Fruit fly (Drosophila melanogaster) whole organism, embryonic: ENCODE measurements around the gene holn1.

ENCODE experiments used
- Aef1 ChIP-seq: fragments of 200-800 bp; sonication (Bioruptor generic); IDR thresholded peaks from 3 replicates; pipeline ENCODE4 v1.3.6; 2022; ENCODE audit warnings: missing biosample characterization, missing genetic modification characterization
- Asciz ChIP-seq: fragments of 200-800 bp; sonication (Bioruptor generic); optimal IDR thresholded peaks from 2 replicates; lab custom pipeline; 2017; ENCODE audit warnings: missing biosample characterization, mild to moderate bottlenecking, missing genetic modification characterization, missing genetic modification reagents
- B-H1 ChIP-seq: fragments of 200-800 bp; sonication (Bioruptor generic); IDR thresholded peaks from 3 replicates; pipeline ENCODE4 v1.3.6; 2022; ENCODE audit warnings: missing biosample characterization, missing genetic modification characterization
- CG11398 ChIP-seq: fragments of 200-800 bp; sonication (Bioruptor generic); optimal IDR thresholded peaks from 2 replicates; lab custom pipeline; 2016; ENCODE audit warnings: missing biosample characterization, missing genetic modification characterization
- CG12769 ChIP-seq: fragments of 200-800 bp; sonication (Bioruptor generic); optimal IDR thresholded peaks from 2 replicates; lab custom pipeline; 2019; ENCODE audit warnings: missing biosample characterization, mild to moderate bottlenecking, missing genetic modification characterization, moderate library complexity
- CG15011 ChIP-seq: fragments of 200-800 bp; sonication (Bioruptor generic); optimal IDR thresholded peaks from 3 replicates; lab custom pipeline; 2018; ENCODE audit warnings: missing biosample characterization, mild to moderate bottlenecking, missing genetic modification characterization
- CG1647 ChIP-seq: fragments of 200-800 bp; sonication (Bioruptor generic); optimal IDR thresholded peaks from 3 replicates; lab custom pipeline; 2016; ENCODE audit warnings: missing biosample characterization, missing genetic modification characterization
- CG17186 ChIP-seq: fragments of 200-800 bp; sonication (Bioruptor generic); optimal IDR thresholded peaks from 3 replicates; lab custom pipeline; 2017; ENCODE audit warnings: missing biosample characterization, missing genetic modification reagents, missing genetic modification characterization
- CG18011 ChIP-seq: fragments of 200-800 bp; sonication (Bioruptor generic); optimal IDR thresholded peaks from 2 replicates; lab custom pipeline; 2017; ENCODE audit warnings: missing biosample characterization, missing genetic modification characterization, mild to moderate bottlenecking, moderate library complexity, missing genotype
- CG18599 ChIP-seq: fragments of 200-800 bp; sonication (Bioruptor generic); optimal IDR thresholded peaks from 3 replicates; lab custom pipeline; 2017; ENCODE audit warnings: missing biosample characterization, missing genetic modification characterization, mild to moderate bottlenecking, moderate library complexity, missing genetic modification reagents
- CG2199 ChIP-seq: fragments of 200-800 bp; sonication (Bioruptor generic); IDR thresholded peaks from 3 replicates; pipeline ENCODE4 v1.3.6; 2022; ENCODE audit warnings: missing biosample characterization, missing genetic modification characterization
- CG30020 ChIP-seq: fragments of 200-800 bp; optimal IDR thresholded peaks from 2 replicates; lab custom pipeline; 2019; ENCODE audit warnings: missing biosample characterization, mild to moderate bottlenecking, missing genetic modification characterization, moderate library complexity
- CG3281 ChIP-seq: fragments of 200-800 bp; sonication (Bioruptor generic); optimal IDR thresholded peaks from 3 replicates; lab custom pipeline; 2017; ENCODE audit warnings: missing biosample characterization, mild to moderate bottlenecking, missing genetic modification characterization
- CG43689 ChIP-seq: fragments of 200-800 bp; sonication (Bioruptor generic); IDR thresholded peaks from 2 replicates; pipeline ENCODE4 v1.3.6; 2022; ENCODE audit warnings: missing biosample characterization, missing genetic modification characterization
- CG4404 ChIP-seq: fragments of 200-800 bp; sonication (Bioruptor generic); IDR thresholded peaks from 2 replicates; pipeline ENCODE4 v1.3.6; 2022; ENCODE audit warnings: missing biosample characterization, missing genetic modification characterization
- CG7928 ChIP-seq: fragments of 200-800 bp; sonication (Bioruptor generic); optimal IDR thresholded peaks from 2 replicates; lab custom pipeline; 2017; ENCODE audit warnings: missing biosample characterization, mild to moderate bottlenecking, missing genetic modification characterization
- CG9437 ChIP-seq: fragments of 200-800 bp; sonication (Bioruptor generic); optimal IDR thresholded peaks from 2 replicates; lab custom pipeline; 2018; ENCODE audit warnings: missing biosample characterization, mild to moderate bottlenecking, missing genetic modification characterization
- CG9609 ChIP-seq: fragments of 200-800 bp; sonication (Bioruptor generic); optimal IDR thresholded peaks from 3 replicates; lab custom pipeline; 2016; ENCODE audit warnings: missing biosample characterization, missing genetic modification characterization
- CkIIα-i1 ChIP-seq: fragments of 200-800 bp; sonication (Bioruptor generic); IDR thresholded peaks from 2 replicates; pipeline ENCODE4 v1.3.6; 2022; ENCODE audit warnings: missing biosample characterization, missing genetic modification characterization
- CoRest ChIP-seq: fragments of 200-800 bp; sonication (Bioruptor generic); optimal IDR thresholded peaks from 3 replicates; lab custom pipeline; 2018; ENCODE audit warnings: missing biosample characterization, mild to moderate bottlenecking, missing genetic modification characterization, moderate library complexity
- Dp ChIP-seq: fragments of 200-800 bp; sonication (Bioruptor generic); optimal IDR thresholded peaks from 2 replicates; lab custom pipeline; 2018; ENCODE audit warnings: missing biosample characterization, mild to moderate bottlenecking, missing genetic modification characterization, moderate library complexity
- Elba2 ChIP-seq: fragments of 200-800 bp; sonication (Bioruptor generic); optimal IDR thresholded peaks from 3 replicates; lab custom pipeline; 2016; ENCODE audit warnings: missing biosample characterization, missing genetic modification characterization
- H2.0 ChIP-seq: fragments of 200-800 bp; sonication (Bioruptor generic); IDR thresholded peaks from 2 replicates; pipeline ENCODE4 v1.3.6; 2022; ENCODE audit warnings: missing biosample characterization, missing genetic modification characterization
- HLH4C ChIP-seq: fragments of 200-800 bp; sonication (Bioruptor generic); IDR thresholded peaks from 3 replicates; pipeline ENCODE4 v1.3.6; 2022; ENCODE audit warnings: missing biosample characterization, missing genetic modification characterization; ENCODE audit not compliant: partially characterized antibody
- Jarid2 ChIP-seq: fragments of 200-800 bp; sonication (Bioruptor generic); optimal IDR thresholded peaks from 3 replicates; lab custom pipeline; 2017; ENCODE audit warnings: mild to moderate bottlenecking, missing biosample characterization, missing genetic modification reagents, missing genetic modification characterization
- MTF-1 ChIP-seq: fragments of 200-800 bp; sonication (Bioruptor generic); optimal IDR thresholded peaks from 2 replicates; lab custom pipeline; 2018; ENCODE audit warnings: missing biosample characterization, mild to moderate bottlenecking, missing genetic modification characterization, borderline replicate concordance
- Oli ChIP-seq: fragments of 200-800 bp; sonication (Bioruptor generic); optimal IDR thresholded peaks from 2 replicates; lab custom pipeline; 2018; ENCODE audit warnings: missing biosample characterization, mild to moderate bottlenecking, missing genetic modification characterization, moderate library complexity
- Ssrp ChIP-seq: fragments of 200-800 bp; sonication (Bioruptor generic); optimal IDR thresholded peaks from 2 replicates; lab custom pipeline; 2018; ENCODE audit warnings: missing biosample characterization, mild to moderate bottlenecking, missing genetic modification characterization, moderate library complexity
- Tbp ChIP-seq: fragments of >200 bp; optimal IDR thresholded peaks from 2 replicates; lab custom pipeline; 2018; ENCODE audit warnings: missing biosample characterization, missing genetic modification characterization
- Vsx1 ChIP-seq: fragments of 200-800 bp; sonication (Bioruptor generic); optimal IDR thresholded peaks from 2 replicates; lab custom pipeline; 2017; ENCODE audit warnings: missing biosample characterization, mild to moderate bottlenecking, missing genetic modification characterization, missing genetic modification reagents
- Xrp1 ChIP-seq: fragments of 200-800 bp; sonication (Bioruptor generic); IDR thresholded peaks from 2 replicates; pipeline ENCODE4 v1.3.6; 2022; ENCODE audit warnings: missing biosample characterization, missing genetic modification characterization
- ab ChIP-seq: fragments of 200-800 bp; sonication (Bioruptor generic); optimal IDR thresholded peaks from 2 replicates; lab custom pipeline; 2016; ENCODE audit warnings: missing biosample characterization, missing genetic modification characterization
- abd-A ChIP-seq: fragments of 200-800 bp; sonication (Bioruptor generic); optimal IDR thresholded peaks from 3 replicates; lab custom pipeline; 2019; ENCODE audit warnings: missing biosample characterization, mild to moderate bottlenecking, missing genetic modification characterization, moderate library complexity
- ash1 ChIP-seq: fragments of 200-800 bp; sonication (Bioruptor generic); optimal IDR thresholded peaks from 2 replicates; lab custom pipeline; 2018; ENCODE audit warnings: missing biosample characterization, mild to moderate bottlenecking, missing genetic modification characterization
- bcd ChIP-seq: fragments of 200-800 bp; sonication (Bioruptor generic); optimal IDR thresholded peaks from 2 replicates; lab custom pipeline; 2017; ENCODE audit warnings: missing biosample characterization, mild to moderate bottlenecking, missing genetic modification characterization
- bigmax ChIP-seq: fragments of 200-800 bp; sonication (Bioruptor generic); optimal IDR thresholded peaks from 2 replicates; lab custom pipeline; 2018; ENCODE audit warnings: missing biosample characterization, mild to moderate bottlenecking, missing genetic modification characterization
- caup ChIP-seq: fragments of 200-800 bp; sonication (Bioruptor generic); optimal IDR thresholded peaks from 3 replicates; lab custom pipeline; 2017; ENCODE audit warnings: missing biosample characterization, mild to moderate bottlenecking, missing genetic modification characterization, moderate library complexity; ENCODE audit not compliant: severe bottlenecking
- chif ChIP-seq, 2 experiments: fragments of 200-800 bp; sonication (Bioruptor generic); optimal IDR thresholded peaks; 3 replicates each; lab custom pipeline; 2016; ENCODE audit warnings: missing biosample characterization in 2 of 2, missing genetic modification characterization in 2 of 2
- cwo ChIP-seq: fragments of 200-800 bp; sonication (Bioruptor generic); optimal IDR thresholded peaks from 3 replicates; lab custom pipeline; 2017; ENCODE audit warnings: missing biosample characterization, missing genetic modification characterization, mild to moderate bottlenecking, moderate library complexity, missing genetic modification reagents
- gcm2 ChIP-seq: fragments of 200-800 bp; sonication (Bioruptor generic); optimal IDR thresholded peaks from 2 replicates; lab custom pipeline; 2016; ENCODE audit warnings: missing biosample characterization, missing genetic modification characterization
- insv ChIP-seq, 2 experiments: fragments of 200-800 bp; sonication (Bioruptor generic); optimal IDR thresholded peaks; 3 replicates each; lab custom pipeline; 2016 to 2018; ENCODE audit warnings: missing biosample characterization in 2 of 2, missing genetic modification characterization in 2 of 2
- jumu ChIP-seq: fragments of 200-800 bp; sonication (Bioruptor generic); optimal IDR thresholded peaks from 3 replicates; lab custom pipeline; 2016; ENCODE audit warnings: missing biosample characterization, missing genetic modification characterization
- odd ChIP-seq: fragments of 200-800 bp; sonication (Bioruptor generic); optimal IDR thresholded peaks from 2 replicates; lab custom pipeline; 2017; ENCODE audit warnings: missing biosample characterization, mild to moderate bottlenecking, missing genetic modification characterization
- onecut ChIP-seq: fragments of 200-800 bp; sonication (Bioruptor generic); IDR thresholded peaks from 2 replicates; pipeline ENCODE4 v1.3.6; 2022; ENCODE audit warnings: missing biosample characterization, missing genetic modification characterization
- pzg ChIP-seq: fragments of 200-800 bp; sonication (Bioruptor generic); optimal IDR thresholded peaks from 3 replicates; lab custom pipeline; 2018; ENCODE audit warnings: missing biosample characterization, mild to moderate bottlenecking, missing genetic modification characterization, moderate library complexity
- repo ChIP-seq: fragments of 200-800 bp; sonication (Bioruptor generic); optimal IDR thresholded peaks from 2 replicates; lab custom pipeline; 2016; ENCODE audit warnings: missing biosample characterization, missing genetic modification characterization
- sob ChIP-seq: fragments of 200-800 bp; sonication (Bioruptor generic); IDR thresholded peaks from 2 replicates; pipeline ENCODE4 v1.3.6; 2022; ENCODE audit warnings: missing biosample characterization, missing genetic modification characterization
- tgo ChIP-seq: fragments of 200-800 bp; sonication (Bioruptor generic); IDR thresholded peaks from 3 replicates; pipeline ENCODE4 v1.3.6; 2022; ENCODE audit warnings: missing biosample characterization, missing genetic modification characterization
- twi ChIP-seq: fragments of 200-800 bp; optimal IDR thresholded peaks from 2 replicates; lab custom pipeline; 2019; ENCODE audit warnings: missing biosample characterization, mild to moderate bottlenecking, missing genetic modification characterization, moderate library complexity
- vfl ChIP-seq: fragments of 200-800 bp; sonication (Bioruptor generic); optimal IDR thresholded peaks from 2 replicates; lab custom pipeline; 2016; ENCODE audit warnings: missing biosample characterization, missing genetic modification characterization
- z ChIP-seq: fragments of 200-800 bp; sonication (Bioruptor generic); IDR thresholded peaks from 3 replicates; pipeline ENCODE4 v1.3.6; 2022; ENCODE audit warnings: missing biosample characterization, missing genetic modification characterization

holn1 gene

dm6 chr2L:10428528-10428927 is 7.3 kb upstream of the holn1 start, which contains the start of gene CG5188 (continued):
- no peak for TF ChIP-seq CG11398 (GFP tag; lab: Kevin White, UChicago)
- TF ChIP-seq CG7928, result no peak
- peak; percentile 26 for TF ChIP-seq Ssrp (tag; lab: Kevin White, UChicago)
- no peak for TF ChIP-seq CG17186 (GFP tag; lab: Kevin White, UChicago)
- peak; percentile 42 for TF ChIP-seq Asciz
- peak; percentile 45; the same call in 1 of the 3 replicates for TF ChIP-seq Aef1
- TF ChIP-seq Elba2, result no peak
- TF ChIP-seq CG2199 (GFP tag; lab: Robert Waterston, UW), result no peak
- TF ChIP-seq caup (GFP tag; lab: Kevin White, UChicago), result peak; percentile 47
- TF ChIP-seq cwo (GFP tag; lab: Kevin White, UChicago), result peak; percentile 27
- TF ChIP-seq twi, result no peak
- no peak for TF ChIP-seq CG18011 (GFP tag; lab: Kevin White, UChicago)
- peak; percentile 21 for TF ChIP-seq CG1647
- TF ChIP-seq bcd, result no peak
- TF ChIP-seq Tbp (GFP tag; lab: Kevin White, UChicago), result no peak
- TF ChIP-seq CG43689 (GFP tag; lab: Robert Waterston, UW), result no peak
- TF ChIP-seq Xrp1 (GFP tag; lab: Robert Waterston, UW), result peak; percentile 62; the same call in 1 of the 2 replicates
- no peak for TF ChIP-seq CG15011 (GFP tag; lab: Kevin White, UChicago)
- TF ChIP-seq z (GFP tag; lab: Robert Waterston, UW), result no peak
- TF ChIP-seq abd-A (tag; lab: Kevin White, UChicago), result no peak
- TF ChIP-seq gcm2 (GFP tag; lab: Kevin White, UChicago), result no peak
- TF ChIP-seq MTF-1 (GFP tag; lab: Kevin White, UChicago), result no peak
- TF ChIP-seq B-H1 (GFP tag; lab: Robert Waterston, UW), result no peak; the same call in 2 of the 3 replicates
- TF ChIP-seq CoRest, result peak; percentile 51
- TF ChIP-seq CG12769, result no peak
- TF ChIP-seq CG9609 (GFP tag; lab: Kevin White, UChicago), result no peak
- no peak for TF ChIP-seq ab (GFP tag; lab: Kevin White, UChicago)
- TF ChIP-seq CG9437, result peak; percentile 25
- no peak for TF ChIP-seq HLH4C (GFP tag; lab: Robert Waterston, UW)
- TF ChIP-seq Jarid2 (GFP tag; lab: Kevin White, UChicago), result no peak
- TF ChIP-seq Oli, result peak; percentile 19
- peak; percentile 83 for TF ChIP-seq CG30020 (tag; lab: Kevin White, UChicago)
- peak; percentile 40 for TF ChIP-seq CG3281 (GFP tag; lab: Kevin White, UChicago)
- no peak for TF ChIP-seq CkIIα-i1
- peak; percentile 28 for TF ChIP-seq vfl (GFP tag; lab: Kevin White, UChicago)
- no peak for TF ChIP-seq onecut (GFP tag; lab: Robert Waterston, UW)
- TF ChIP-seq insv (GFP tag; optimal IDR thresholded peaks at IDR 0.05; lab: Kevin White, UChicago), result no peak
- no peak for TF ChIP-seq chif (GFP tag; optimal IDR thresholded peaks at IDR 0.05; lab: Kevin White, UChicago)
- no peak for TF ChIP-seq repo (GFP tag; lab: Kevin White, UChicago)
- TF ChIP-seq sob (GFP tag; lab: Robert Waterston, UW), result peak; percentile 31; the same call in 1 of the 2 replicates
- TF ChIP-seq CG18599, result no peak
- no peak for TF ChIP-seq bigmax (GFP tag; lab: Kevin White, UChicago)
- no peak for TF ChIP-seq odd (GFP tag; lab: Kevin White, UChicago)
- TF ChIP-seq jumu (GFP tag; lab: Kevin White, UChicago), result peak; percentile 13
- TF ChIP-seq Dp, result peak; percentile 3
- TF ChIP-seq pzg, result peak; percentile 40
- TF ChIP-seq Vsx1 (GFP tag; lab: Kevin White, UChicago), result no peak
- TF ChIP-seq CG4404 (GFP tag; lab: Robert Waterston, UW), result no peak
- peak; percentile 17; the same call in 1 of the 3 replicates for TF ChIP-seq tgo
- peak; percentile 45 for TF ChIP-seq H2.0 (GFP tag; lab: Robert Waterston, UW)
- no peak for TF ChIP-seq ash1
